Fruit fly (Drosophila melanogaster) whole organism, embryonic: ENCODE results near the gene RIOK2.

ENCODE experiments used
- Antp ChIP-seq: fragments of 200-800 bp; sonication (Bioruptor generic); optimal IDR thresholded peaks from 3 replicates; lab custom pipeline; 2016; ENCODE audit warnings: missing biosample characterization, missing genetic modification characterization
- BtbVII ChIP-seq: fragments of 200-800 bp; sonication (Bioruptor generic); optimal IDR thresholded peaks from 3 replicates; lab custom pipeline; 2017; ENCODE audit warnings: missing biosample characterization, mild to moderate bottlenecking, missing genetic modification characterization
- C15 ChIP-seq: fragments of 200-800 bp; sonication (Bioruptor generic); IDR thresholded peaks from 3 replicates; pipeline ENCODE4 v1.3.6; 2022; ENCODE audit warnings: missing biosample characterization, missing genetic modification characterization
- CG10979 ChIP-seq: fragments of 200-800 bp; sonication (Bioruptor generic); optimal IDR thresholded peaks from 2 replicates; lab custom pipeline; 2018; ENCODE audit warnings: missing biosample characterization, mild to moderate bottlenecking, missing genetic modification characterization, moderate library complexity
- CG1233 ChIP-seq: fragments of 200-800 bp; sonication (Bioruptor generic); optimal IDR thresholded peaks from 4 replicates; lab custom pipeline; 2018; ENCODE audit warnings: missing biosample characterization, mild to moderate bottlenecking, missing genetic modification characterization
- CG13296 ChIP-seq: fragments of 200-800 bp; sonication (Bioruptor generic); optimal IDR thresholded peaks from 3 replicates; lab custom pipeline; 2018; ENCODE audit warnings: missing biosample characterization, mild to moderate bottlenecking, missing genetic modification characterization
- CG14014 ChIP-seq: fragments of 200-800 bp; sonication (Bioruptor generic); IDR thresholded peaks from 2 replicates; pipeline ENCODE4 v1.3.6; 2022; ENCODE audit warnings: missing biosample characterization, missing genetic modification characterization
- CG14710 ChIP-seq: fragments of 200-800 bp; sonication (Bioruptor generic); optimal IDR thresholded peaks from 3 replicates; lab custom pipeline; 2019; ENCODE audit warnings: missing biosample characterization, mild to moderate bottlenecking, missing genetic modification characterization, moderate library complexity
- CG15011 ChIP-seq: fragments of 200-800 bp; sonication (Bioruptor generic); optimal IDR thresholded peaks from 3 replicates; lab custom pipeline; 2018; ENCODE audit warnings: missing biosample characterization, mild to moderate bottlenecking, missing genetic modification characterization
- CG15269 ChIP-seq: fragments of 200-800 bp; sonication (Bioruptor generic); optimal IDR thresholded peaks from 2 replicates; lab custom pipeline; 2018; ENCODE audit warnings: missing biosample characterization, mild to moderate bottlenecking, missing genetic modification characterization, moderate library complexity
- CG15514 ChIP-seq: fragments of 200-800 bp; sonication (Bioruptor generic); optimal IDR thresholded peaks from 3 replicates; lab custom pipeline; 2017; ENCODE audit warnings: missing biosample characterization, missing genetic modification characterization, mild to moderate bottlenecking, moderate library complexity, missing genetic modification reagents
- CG1647 ChIP-seq: fragments of 200-800 bp; sonication (Bioruptor generic); optimal IDR thresholded peaks from 3 replicates; lab custom pipeline; 2016; ENCODE audit warnings: missing biosample characterization, missing genetic modification characterization
- CG17568 ChIP-seq: fragments of 200-800 bp; sonication (Bioruptor generic); optimal IDR thresholded peaks from 2 replicates; lab custom pipeline; 2018; ENCODE audit warnings: missing biosample characterization, mild to moderate bottlenecking, missing genetic modification characterization, moderate library complexity
- CG18619 ChIP-seq: fragments of 200-800 bp; sonication (Bioruptor generic); optimal IDR thresholded peaks from 3 replicates; lab custom pipeline; 2017; ENCODE audit warnings: missing biosample characterization, mild to moderate bottlenecking, missing genetic modification characterization
- CG2678 ChIP-seq: fragments of 200-800 bp; sonication (Bioruptor generic); optimal IDR thresholded peaks from 3 replicates; lab custom pipeline; 2019; ENCODE audit warnings: missing biosample characterization, mild to moderate bottlenecking, missing genetic modification characterization, moderate library complexity
- CG3726 ChIP-seq: fragments of 200-800 bp; sonication (Bioruptor generic); IDR thresholded peaks from 3 replicates; pipeline ENCODE4, ENCODE4 v1.3.6; 2022; ENCODE audit warnings: missing biosample characterization, missing genetic modification characterization
- CG4854 ChIP-seq: fragments of 200-800 bp; sonication (Bioruptor generic); optimal IDR thresholded peaks from 2 replicates; lab custom pipeline; 2016; ENCODE audit warnings: missing biosample characterization, missing genetic modification characterization, inconsistent platforms
- CG6654 ChIP-seq: fragments of 200-800 bp; sonication (Bioruptor generic); optimal IDR thresholded peaks from 2 replicates; lab custom pipeline; 2017; ENCODE audit warnings: missing biosample characterization, mild to moderate bottlenecking, missing genetic modification characterization
- CG7271 ChIP-seq: fragments of 200-800 bp; sonication (Bioruptor generic); optimal IDR thresholded peaks from 2 replicates; lab custom pipeline; 2018; ENCODE audit warnings: missing biosample characterization, mild to moderate bottlenecking, missing genetic modification characterization, moderate library complexity
- CG7928 ChIP-seq: fragments of 200-800 bp; sonication (Bioruptor generic); optimal IDR thresholded peaks from 2 replicates; lab custom pipeline; 2017; ENCODE audit warnings: missing biosample characterization, mild to moderate bottlenecking, missing genetic modification characterization
- CG7963 ChIP-seq: fragments of 200-800 bp; sonication (Bioruptor generic); IDR thresholded peaks from 3 replicates; pipeline ENCODE4 v1.3.6; 2022; ENCODE audit warnings: missing biosample characterization, missing genetic modification characterization; ENCODE audit not compliant: partially characterized antibody
- CG8478 ChIP-seq: fragments of >200 bp; optimal IDR thresholded peaks from 2 replicates; lab custom pipeline; 2018
- CG9817 ChIP-seq: fragments of 200-800 bp; sonication (Bioruptor generic); optimal IDR thresholded peaks from 2 replicates; lab custom pipeline; 2018; ENCODE audit warnings: missing biosample characterization, mild to moderate bottlenecking, missing genetic modification characterization, moderate library complexity
- Chrac-16 ChIP-seq: fragments of 200-800 bp; sonication (Bioruptor generic); optimal IDR thresholded peaks from 3 replicates; lab custom pipeline; 2016; ENCODE audit warnings: missing biosample characterization, missing genetic modification characterization
- CrebB ChIP-seq: fragments of 200-800 bp; sonication (Bioruptor generic); optimal IDR thresholded peaks from 3 replicates; lab custom pipeline; 2018; ENCODE audit warnings: missing biosample characterization, mild to moderate bottlenecking, missing genetic modification characterization
- Fer1 ChIP-seq: fragments of 200-800 bp; sonication (Bioruptor generic); optimal IDR thresholded peaks from 2 replicates; lab custom pipeline; 2017; ENCODE audit warnings: missing biosample characterization, mild to moderate bottlenecking, missing genetic modification characterization
- Hey ChIP-seq: fragments of 200-800 bp; sonication (Bioruptor generic); optimal IDR thresholded peaks from 3 replicates; lab custom pipeline; 2018; ENCODE audit warnings: missing biosample characterization, mild to moderate bottlenecking, missing genetic modification characterization
- Kr ChIP-seq: fragments of 200-800 bp; sonication (Bioruptor generic); optimal IDR thresholded peaks from 2 replicates; lab custom pipeline; 2017; ENCODE audit warnings: missing biosample characterization, mild to moderate bottlenecking, missing genetic modification characterization
- MTF-1 ChIP-seq: fragments of 200-800 bp; sonication (Bioruptor generic); optimal IDR thresholded peaks from 2 replicates; lab custom pipeline; 2018; ENCODE audit warnings: missing biosample characterization, mild to moderate bottlenecking, missing genetic modification characterization, borderline replicate concordance
- NfI ChIP-seq: fragments of 200-800 bp; sonication (Bioruptor generic); optimal IDR thresholded peaks from 3 replicates; lab custom pipeline; 2018; ENCODE audit warnings: missing biosample characterization, mild to moderate bottlenecking, missing genetic modification characterization, moderate library complexity
- Poxn ChIP-seq: fragments of 200-800 bp; sonication (Bioruptor generic); IDR thresholded peaks from 2 replicates; pipeline ENCODE4 v1.3.6; 2022; ENCODE audit warnings: missing biosample characterization, missing genetic modification characterization
- Ravus ChIP-seq: fragments of 200-800 bp; sonication (Bioruptor generic); IDR thresholded peaks from 2 replicates; pipeline ENCODE4 v1.3.6; 2022; ENCODE audit warnings: missing biosample characterization, missing genetic modification characterization
- Sry-β ChIP-seq: fragments of 200-800 bp; sonication (Bioruptor generic); optimal IDR thresholded peaks from 2 replicates; lab custom pipeline; 2018; ENCODE audit warnings: missing biosample characterization, mild to moderate bottlenecking, missing genetic modification characterization, moderate library complexity
- bbx ChIP-seq: fragments of 200-800 bp; sonication (Bioruptor generic); IDR thresholded peaks from 2 replicates; pipeline ENCODE4 v1.3.6; 2022; ENCODE audit warnings: missing biosample characterization, missing genetic modification characterization; ENCODE audit not compliant: partially characterized antibody
- bcd ChIP-seq: fragments of 200-800 bp; sonication (Bioruptor generic); optimal IDR thresholded peaks from 2 replicates; lab custom pipeline; 2017; ENCODE audit warnings: missing biosample characterization, mild to moderate bottlenecking, missing genetic modification characterization
- bsh ChIP-seq, 2 experiments: fragments of 200-800 bp; sonication (Bioruptor generic); optimal IDR thresholded peaks; 2 replicates each; lab custom pipeline; 2017 to 2018; ENCODE audit warnings: mild to moderate bottlenecking in 2 of 2, missing biosample characterization in 2 of 2, missing genetic modification characterization in 2 of 2, moderate library complexity in 1 of 2
- caup ChIP-seq: fragments of 200-800 bp; sonication (Bioruptor generic); optimal IDR thresholded peaks from 3 replicates; lab custom pipeline; 2017; ENCODE audit warnings: missing biosample characterization, mild to moderate bottlenecking, missing genetic modification characterization, moderate library complexity; ENCODE audit not compliant: severe bottlenecking
- croc ChIP-seq: fragments of 200-800 bp; sonication (Bioruptor generic); conservative IDR thresholded peaks from 3 replicates; pipeline ENCODE4 v1.3.6; 2022; ENCODE audit warnings: missing biosample characterization, missing genetic modification characterization
- emc ChIP-seq: fragments of 200-800 bp; sonication (Bioruptor generic); optimal IDR thresholded peaks from 2 replicates; lab custom pipeline; 2016; ENCODE audit warnings: missing biosample characterization, missing genetic modification characterization
- exex ChIP-seq: fragments of 200-800 bp; sonication (Bioruptor generic); optimal IDR thresholded peaks from 4 replicates; lab custom pipeline; 2018; ENCODE audit warnings: missing biosample characterization, mild to moderate bottlenecking, missing genetic modification characterization, moderate library complexity
- kni ChIP-seq: fragments of 200-800 bp; sonication (Bioruptor generic); optimal IDR thresholded peaks from 3 replicates; lab custom pipeline; 2017; ENCODE audit warnings: mild to moderate bottlenecking, missing biosample characterization, missing genetic modification reagents, missing genetic modification characterization
- nmo ChIP-seq: fragments of 200-800 bp; sonication (Bioruptor generic); optimal IDR thresholded peaks from 2 replicates; lab custom pipeline; 2018; ENCODE audit warnings: missing biosample characterization, mild to moderate bottlenecking, missing genetic modification characterization, moderate library complexity
- onecut ChIP-seq: fragments of 200-800 bp; sonication (Bioruptor generic); IDR thresholded peaks from 2 replicates; pipeline ENCODE4 v1.3.6; 2022; ENCODE audit warnings: missing biosample characterization, missing genetic modification characterization
- phol ChIP-seq: fragments of 200-800 bp; sonication (Bioruptor generic); optimal IDR thresholded peaks from 3 replicates; lab custom pipeline; 2018; ENCODE audit warnings: missing biosample characterization, mild to moderate bottlenecking, missing genetic modification characterization, moderate library complexity
- sd ChIP-seq: fragments of 200-800 bp; sonication (Bioruptor generic); optimal IDR thresholded peaks from 3 replicates; lab custom pipeline; 2018; ENCODE audit warnings: missing biosample characterization, mild to moderate bottlenecking, missing genetic modification characterization, moderate library complexity
- sna ChIP-seq: fragments of 200-800 bp; sonication (Bioruptor generic); IDR thresholded peaks from 2 replicates; pipeline ENCODE4 v1.3.6; 2022; ENCODE audit warnings: missing biosample characterization, missing genetic modification characterization; ENCODE audit not compliant: partially characterized antibody
- toy ChIP-seq: fragments of 200-800 bp; sonication (Bioruptor generic); IDR thresholded peaks from 2 replicates; pipeline ENCODE4 v1.3.6; 2022; ENCODE audit warnings: missing biosample characterization, missing genetic modification characterization
- ttk ChIP-seq: fragments of 200-800 bp; sonication (Bioruptor generic); IDR thresholded peaks from 2 replicates; pipeline ENCODE4 v2.1.2; 2022; ENCODE audit warnings: missing biosample characterization, missing genetic modification characterization
- vnd ChIP-seq: fragments of 200-800 bp; sonication (Bioruptor generic); IDR thresholded peaks from 3 replicates; pipeline ENCODE4 v1.3.6; 2022; ENCODE audit warnings: missing biosample characterization, missing genetic modification characterization; ENCODE audit not compliant: partially characterized antibody
- zen2 ChIP-seq: fragments of 200-800 bp; sonication (Bioruptor generic); IDR thresholded peaks from 3 replicates; pipeline ENCODE4 v1.3.6; 2022; ENCODE audit warnings: missing biosample characterization, missing genetic modification characterization; ENCODE audit not compliant: partially characterized antibody

Gene RIOK2

dm6 chr3R:25281165-25281564 is 15.5 kb downstream of the RIOK2 start, which contains the start of gene CG11892 (continued):
- no peak for TF ChIP-seq ttk (GFP tag; lab: Robert Waterston, UW)
- no peak for TF ChIP-seq CG14710
- TF ChIP-seq bcd (GFP tag; lab: Kevin White, UChicago): peak; percentile 20
- peak; percentile 52 for TF ChIP-seq CG9817 (tag; lab: Kevin White, UChicago)
- no peak for TF ChIP-seq Kr (GFP tag; lab: Kevin White, UChicago)
- TF ChIP-seq CG7963 (GFP tag; lab: Robert Waterston, UW): no peak
- no peak for TF ChIP-seq toy
- peak; percentile 58 for TF ChIP-seq caup (GFP tag; lab: Kevin White, UChicago)
- TF ChIP-seq Chrac-16: no peak
- TF ChIP-seq zen2: no peak
- 0 out of 3 replicates have a peak, but pooled peaks have one; percentile 32 for TF ChIP-seq C15 (GFP tag; lab: Robert Waterston, UW)
- no peak for TF ChIP-seq CG8478
- peak; percentile 31 for TF ChIP-seq CG15011
- TF ChIP-seq exex: peak; percentile 15
- TF ChIP-seq emc (GFP tag; lab: Kevin White, UChicago): no peak
- TF ChIP-seq CG3726 (GFP tag; lab: Robert Waterston, UW): no peak
- TF ChIP-seq sna (GFP tag; lab: Robert Waterston, UW): no peak
- peak; percentile 45 for TF ChIP-seq CG7928 (GFP tag; lab: Kevin White, UChicago)
- peak; percentile 60 for TF ChIP-seq CG15269 (tag; lab: Kevin White, UChicago)
- TF ChIP-seq CG2678 (tag; lab: Kevin White, UChicago): peak; percentile 65
- no peak for TF ChIP-seq CG6654
- TF ChIP-seq CG18619: peak; percentile 46
- TF ChIP-seq NfI (GFP tag; lab: Kevin White, UChicago): peak; percentile 41
- TF ChIP-seq BtbVII (GFP tag; lab: Kevin White, UChicago): peak; percentile 52
- no peak for TF ChIP-seq kni (GFP tag; lab: Kevin White, UChicago)
- TF ChIP-seq Sry-β (GFP tag; lab: Kevin White, UChicago): no peak
- peak; percentile 69 for TF ChIP-seq MTF-1 (GFP tag; lab: Kevin White, UChicago)
- no peak for TF ChIP-seq CG4854 (GFP tag; lab: Kevin White, UChicago)
- peak; percentile 27; the same call in 1 of the 2 replicates for TF ChIP-seq CG14014 (GFP tag; lab: Robert Waterston, UW)
- TF ChIP-seq phol: no peak
- no peak for TF ChIP-seq CG10979
- TF ChIP-seq CG1233 (GFP tag; lab: Kevin White, UChicago): no peak
- no peak for TF ChIP-seq Ravus
- TF ChIP-seq nmo (GFP tag; lab: Kevin White, UChicago): no peak
- peak; percentile 76 for TF ChIP-seq CG13296
- TF ChIP-seq croc (GFP tag; lab: Robert Waterston, UW): no peak
- TF ChIP-seq bsh (GFP tag; optimal IDR thresholded peaks at IDR 0.05; lab: Kevin White, UChicago): no peak
- no peak for TF ChIP-seq Antp
- TF ChIP-seq Hey (tag; lab: Kevin White, UChicago): peak; percentile 53
- peak; percentile 53 for TF ChIP-seq CG15514 (GFP tag; lab: Kevin White, UChicago)
- peak; percentile 66 for TF ChIP-seq CrebB (tag; lab: Kevin White, UChicago)
- TF ChIP-seq CG7271 (tag; lab: Kevin White, UChicago): no peak
- TF ChIP-seq sd (tag; lab: Kevin White, UChicago): peak; percentile 31
- no peak for TF ChIP-seq CG1647 (GFP tag; lab: Kevin White, UChicago)
- TF ChIP-seq Fer1 (GFP tag; lab: Kevin White, UChicago): peak; percentile 74
- no peak for TF ChIP-seq bbx (GFP tag; lab: Robert Waterston, UW)
- no peak for TF ChIP-seq Poxn (GFP tag; lab: Robert Waterston, UW)
- no peak for TF ChIP-seq vnd (GFP tag; lab: Robert Waterston, UW)
- TF ChIP-seq onecut (GFP tag; lab: Robert Waterston, UW): no peak; the same call in 1 of the 2 replicates
- peak; percentile 49 for TF ChIP-seq CG17568 (GFP tag; lab: Kevin White, UChicago)
